Fruit fly (Drosophila melanogaster) whole organism, embryonic: ENCODE measurements around the gene Pp1alpha-96A.
A peak's percentile ranks its signal among the peaks of the same experiment; 100 is the strongest.

Source experiments
- Atf3 ChIP-seq: fragments of 200-800 bp; sonication (Bioruptor generic); optimal IDR thresholded peaks from 3 replicates; lab custom pipeline; 2016; ENCODE audit warnings: missing biosample characterization, missing genetic modification characterization
- B-H2 ChIP-seq: fragments of 200-800 bp; sonication (Bioruptor generic); optimal IDR thresholded peaks from 2 replicates; lab custom pipeline; 2018; ENCODE audit warnings: missing biosample characterization, mild to moderate bottlenecking, missing genetic modification characterization
- C15 ChIP-seq: fragments of 200-800 bp; sonication (Bioruptor generic); IDR thresholded peaks from 3 replicates; pipeline ENCODE4 v1.3.6; 2022; ENCODE audit warnings: missing biosample characterization, missing genetic modification characterization
- CG10147 ChIP-seq: fragments of 200-800 bp; sonication (Bioruptor generic); optimal IDR thresholded peaks from 2 replicates; lab custom pipeline; 2019; ENCODE audit warnings: missing biosample characterization, mild to moderate bottlenecking, missing genetic modification characterization, moderate library complexity
- CG10462 ChIP-seq: fragments of 200-800 bp; sonication (Bioruptor generic); optimal IDR thresholded peaks from 2 replicates; lab custom pipeline; 2016; ENCODE audit warnings: missing biosample characterization, missing genetic modification characterization
- CG11398 ChIP-seq: fragments of 200-800 bp; sonication (Bioruptor generic); optimal IDR thresholded peaks from 2 replicates; lab custom pipeline; 2016; ENCODE audit warnings: missing biosample characterization, missing genetic modification characterization
- CG11560 ChIP-seq: fragments of 200-800 bp; sonication (Bioruptor generic); IDR thresholded peaks from 3 replicates; pipeline ENCODE4 v1.3.6; 2022; ENCODE audit warnings: missing biosample characterization, missing genetic modification characterization
- CG13296 ChIP-seq: fragments of 200-800 bp; sonication (Bioruptor generic); optimal IDR thresholded peaks from 3 replicates; lab custom pipeline; 2018; ENCODE audit warnings: missing biosample characterization, mild to moderate bottlenecking, missing genetic modification characterization
- CG13424 ChIP-seq: fragments of 200-800 bp; sonication (Bioruptor generic); optimal IDR thresholded peaks from 2 replicates; lab custom pipeline; 2019; ENCODE audit warnings: missing biosample characterization, mild to moderate bottlenecking, missing genetic modification characterization, moderate library complexity
- CG17568 ChIP-seq: fragments of 200-800 bp; sonication (Bioruptor generic); optimal IDR thresholded peaks from 2 replicates; lab custom pipeline; 2018; ENCODE audit warnings: missing biosample characterization, mild to moderate bottlenecking, missing genetic modification characterization, moderate library complexity
- CG17802 ChIP-seq: fragments of 200-800 bp; sonication (Bioruptor generic); optimal IDR thresholded peaks from 2 replicates; lab custom pipeline; 2018; ENCODE audit warnings: missing biosample characterization, mild to moderate bottlenecking, missing genetic modification characterization, moderate library complexity
- CG1792 ChIP-seq: fragments of 200-800 bp; sonication (Bioruptor generic); optimal IDR thresholded peaks from 2 replicates; lab custom pipeline; 2016; ENCODE audit warnings: missing biosample characterization, missing genetic modification characterization
- CG2889 ChIP-seq: fragments of 200-800 bp; sonication (Bioruptor generic); IDR thresholded peaks from 3 replicates; pipeline ENCODE4 v1.3.6; 2022; ENCODE audit warnings: missing biosample characterization, missing genetic modification characterization
- CG4282 ChIP-seq: fragments of 200-800 bp; sonication (Bioruptor generic); optimal IDR thresholded peaks from 2 replicates; lab custom pipeline; 2016; ENCODE audit warnings: missing biosample characterization, missing genetic modification characterization
- CG4360 ChIP-seq: fragments of 200-800 bp; sonication (Bioruptor generic); IDR thresholded peaks from 2 replicates; pipeline ENCODE4 v1.3.6; 2022; ENCODE audit warnings: missing biosample characterization, missing genetic modification characterization
- CG4404 ChIP-seq: fragments of 200-800 bp; sonication (Bioruptor generic); IDR thresholded peaks from 2 replicates; pipeline ENCODE4 v1.3.6; 2022; ENCODE audit warnings: missing biosample characterization, missing genetic modification characterization
- CG4617 ChIP-seq: fragments of 200-800 bp; sonication (Bioruptor generic); optimal IDR thresholded peaks from 3 replicates; lab custom pipeline; 2016; ENCODE audit warnings: missing biosample characterization, missing genetic modification characterization, borderline replicate concordance
- CG6272 ChIP-seq: fragments of 200-800 bp; sonication (Bioruptor generic); IDR thresholded peaks from 2 replicates; pipeline ENCODE4 v1.3.6; 2022; ENCODE audit warnings: missing biosample characterization, missing genetic modification characterization
- CG6654 ChIP-seq: fragments of 200-800 bp; sonication (Bioruptor generic); optimal IDR thresholded peaks from 2 replicates; lab custom pipeline; 2017; ENCODE audit warnings: missing biosample characterization, mild to moderate bottlenecking, missing genetic modification characterization
- CG6683 ChIP-seq: fragments of 200-800 bp; sonication (Bioruptor generic); optimal IDR thresholded peaks from 2 replicates; lab custom pipeline; 2017; ENCODE audit warnings: missing biosample characterization, mild to moderate bottlenecking, missing genetic modification characterization, missing genetic modification reagents
- CG8281 ChIP-seq: fragments of 200-800 bp; sonication (Bioruptor generic); optimal IDR thresholded peaks from 2 replicates; lab custom pipeline; 2018; ENCODE audit warnings: missing biosample characterization, mild to moderate bottlenecking, missing genetic modification characterization, moderate library complexity
- CG9609 ChIP-seq: fragments of 200-800 bp; sonication (Bioruptor generic); optimal IDR thresholded peaks from 3 replicates; lab custom pipeline; 2016; ENCODE audit warnings: missing biosample characterization, missing genetic modification characterization
- CG9876 ChIP-seq: fragments of 200-800 bp; sonication (Bioruptor generic); optimal IDR thresholded peaks from 2 replicates; lab custom pipeline; 2016; ENCODE audit warnings: missing biosample characterization, missing genetic modification characterization
- D19A ChIP-seq: fragments of 200-800 bp; optimal IDR thresholded peaks from 3 replicates; lab custom pipeline; 2019; ENCODE audit warnings: missing biosample characterization, mild to moderate bottlenecking, missing genetic modification characterization, moderate library complexity
- Deaf1 ChIP-seq: fragments of 200-800 bp; optimal IDR thresholded peaks from 3 replicates; lab custom pipeline; 2019; ENCODE audit warnings: missing biosample characterization, mild to moderate bottlenecking, missing genetic modification characterization, moderate library complexity
- Doc3 ChIP-seq: fragments of 200-800 bp; sonication (Bioruptor generic); IDR thresholded peaks from 3 replicates; pipeline ENCODE4 v1.3.6; 2022; ENCODE audit warnings: missing biosample characterization, missing genetic modification characterization; ENCODE audit not compliant: partially characterized antibody
- Dp ChIP-seq: fragments of 200-800 bp; sonication (Bioruptor generic); optimal IDR thresholded peaks from 2 replicates; lab custom pipeline; 2018; ENCODE audit warnings: missing biosample characterization, mild to moderate bottlenecking, missing genetic modification characterization, moderate library complexity
- E2f1 ChIP-seq: fragments of 200-800 bp; sonication (Bioruptor generic); IDR thresholded peaks from 2 replicates; pipeline ENCODE4 v1.3.6; 2022; ENCODE audit warnings: missing biosample characterization, missing genetic modification characterization
- E2f2 ChIP-seq: fragments of 200-800 bp; sonication (Bioruptor generic); IDR thresholded peaks from 2 replicates; pipeline ENCODE4 v1.3.6; 2022; ENCODE audit warnings: missing biosample characterization, missing genetic modification characterization
- Fer1 ChIP-seq: fragments of 200-800 bp; sonication (Bioruptor generic); optimal IDR thresholded peaks from 2 replicates; lab custom pipeline; 2017; ENCODE audit warnings: missing biosample characterization, mild to moderate bottlenecking, missing genetic modification characterization
- Gug ChIP-seq: fragments of 200-800 bp; sonication (Bioruptor generic); IDR thresholded peaks from 4 replicates; pipeline ENCODE4 v1.3.6; 2022; ENCODE audit warnings: missing biosample characterization, missing genetic modification characterization
- Hand ChIP-seq: fragments of 200-800 bp; sonication (Bioruptor generic); optimal IDR thresholded peaks from 2 replicates; lab custom pipeline; 2017; ENCODE audit warnings: mild to moderate bottlenecking, missing biosample characterization, missing genetic modification reagents, missing genetic modification characterization
- Hr3 ChIP-seq: fragments of 200-800 bp; sonication (Bioruptor generic); optimal IDR thresholded peaks from 3 replicates; lab custom pipeline; 2016; ENCODE audit warnings: missing biosample characterization, missing genetic modification characterization
- Hsf ChIP-seq: fragments of 200-800 bp; sonication (Bioruptor generic); optimal IDR thresholded peaks from 3 replicates; lab custom pipeline; 2016; ENCODE audit warnings: missing biosample characterization, missing genetic modification characterization
- NC2β ChIP-seq: fragments of 200-800 bp; sonication (Bioruptor generic); optimal IDR thresholded peaks from 2 replicates; lab custom pipeline; 2016; ENCODE audit warnings: missing biosample characterization, missing genetic modification characterization
- Opbp ChIP-seq: fragments of 200-800 bp; sonication (Bioruptor generic); IDR thresholded peaks from 3 replicates; pipeline ENCODE4 v1.3.6; 2022; ENCODE audit warnings: missing biosample characterization, missing genetic modification characterization; ENCODE audit not compliant: partially characterized antibody
- Pdp1 ChIP-seq, 2 experiments: fragments of 200-800 bp; sonication (Bioruptor generic); optimal IDR thresholded peaks; 3 replicates each; lab custom pipeline; 2016; ENCODE audit warnings: missing biosample characterization in 2 of 2, missing genetic modification characterization in 2 of 2, mild to moderate bottlenecking in 1 of 2, moderate library complexity in 1 of 2
- Six4 ChIP-seq: fragments of 200-800 bp; sonication (Bioruptor generic); optimal IDR thresholded peaks from 2 replicates; lab custom pipeline; 2016; ENCODE audit warnings: missing biosample characterization, missing genetic modification characterization
- Sry-β ChIP-seq: fragments of 200-800 bp; sonication (Bioruptor generic); optimal IDR thresholded peaks from 2 replicates; lab custom pipeline; 2018; ENCODE audit warnings: missing biosample characterization, mild to moderate bottlenecking, missing genetic modification characterization, moderate library complexity
- aop ChIP-seq: fragments of 200-800 bp; sonication (Bioruptor generic); IDR thresholded peaks from 2 replicates; pipeline ENCODE4 v1.3.6; 2022; ENCODE audit warnings: missing biosample characterization, missing genetic modification characterization
- bbx ChIP-seq: fragments of 200-800 bp; sonication (Bioruptor generic); IDR thresholded peaks from 2 replicates; pipeline ENCODE4 v1.3.6; 2022; ENCODE audit warnings: missing biosample characterization, missing genetic modification characterization; ENCODE audit not compliant: partially characterized antibody
- gfzf ChIP-seq: fragments of 200-800 bp; sonication (Bioruptor generic); optimal IDR thresholded peaks from 2 replicates; lab custom pipeline; 2016; ENCODE audit warnings: missing biosample characterization, mild to moderate bottlenecking, missing genetic modification characterization, moderate library complexity
- lilli ChIP-seq: fragments of 200-800 bp; sonication (Bioruptor generic); optimal IDR thresholded peaks from 3 replicates; lab custom pipeline; 2016; ENCODE audit warnings: missing biosample characterization, missing genetic modification characterization
- mirr ChIP-seq: fragments of 200-800 bp; sonication (Bioruptor generic); optimal IDR thresholded peaks from 3 replicates; lab custom pipeline; 2018; ENCODE audit warnings: missing biosample characterization, mild to moderate bottlenecking, missing genetic modification characterization
- nerfin-1 ChIP-seq: fragments of 200-800 bp; sonication (Bioruptor generic); optimal IDR thresholded peaks from 3 replicates; lab custom pipeline; 2019; ENCODE audit warnings: missing biosample characterization, mild to moderate bottlenecking, missing genetic modification characterization, moderate library complexity
- oc ChIP-seq: fragments of 200-800 bp; sonication (Bioruptor generic); optimal IDR thresholded peaks from 2 replicates; lab custom pipeline; 2018; ENCODE audit warnings: missing biosample characterization, mild to moderate bottlenecking, missing genetic modification characterization, moderate library complexity
- scrt ChIP-seq: fragments of 200-800 bp; sonication (Bioruptor generic); optimal IDR thresholded peaks from 2 replicates; lab custom pipeline; 2018; ENCODE audit warnings: missing biosample characterization, mild to moderate bottlenecking, missing genetic modification characterization, moderate library complexity
- toy ChIP-seq: fragments of 200-800 bp; sonication (Bioruptor generic); IDR thresholded peaks from 2 replicates; pipeline ENCODE4 v1.3.6; 2022; ENCODE audit warnings: missing biosample characterization, missing genetic modification characterization
- vfl ChIP-seq: fragments of 200-800 bp; sonication (Bioruptor generic); optimal IDR thresholded peaks from 2 replicates; lab custom pipeline; 2016; ENCODE audit warnings: missing biosample characterization, missing genetic modification characterization
- zen ChIP-seq: fragments of 200-800 bp; sonication (Bioruptor generic); optimal IDR thresholded peaks from 3 replicates; lab custom pipeline; 2018; ENCODE audit warnings: missing biosample characterization, mild to moderate bottlenecking, missing genetic modification characterization, moderate library complexity

Gene Pp1alpha-96A

dm6 chr3R:24557020-24557465 is 39.0 kb downstream of the Pp1alpha-96A start (continued):
- TF ChIP-seq CG6683 (GFP tag; lab: Kevin White, UChicago), result no peak
- TF ChIP-seq vfl (GFP tag; lab: Kevin White, UChicago), result peak; percentile 21
- TF ChIP-seq Dp (GFP tag; lab: Kevin White, UChicago), result peak; percentile 18
- peak; percentile 73; the same call in 3 of the 4 replicates for TF ChIP-seq Gug (GFP tag; lab: Robert Waterston, UW)
- TF ChIP-seq nerfin-1 (tag; lab: Kevin White, UChicago), result peak; percentile 37
- TF ChIP-seq NC2β (GFP tag; lab: Kevin White, UChicago), result peak; percentile 69
- no peak; the same call in 1 of the 2 replicates for TF ChIP-seq CG6272 (GFP tag; lab: Robert Waterston, UW)
- no peak for TF ChIP-seq CG4404 (GFP tag; lab: Robert Waterston, UW)
- TF ChIP-seq Doc3, result no peak
- no peak for TF ChIP-seq Hand
- TF ChIP-seq B-H2 (GFP tag; lab: Kevin White, UChicago), result peak; percentile 76
- TF ChIP-seq CG11398 (GFP tag; lab: Kevin White, UChicago), result peak; percentile 54
- TF ChIP-seq CG4282 (GFP tag; lab: Kevin White, UChicago), result peak; percentile 52
- no peak for TF ChIP-seq CG11560
- TF ChIP-seq Sry-β (GFP tag; lab: Kevin White, UChicago), result no peak
- TF ChIP-seq Hr3 (GFP tag; lab: Kevin White, UChicago), result peak; percentile 64
- TF ChIP-seq scrt (GFP tag; lab: Kevin White, UChicago), result no peak
- TF ChIP-seq gfzf (GFP tag; lab: Kevin White, UChicago), result peak; percentile 12
- peak; percentile 27; the same call in 1 of the 2 replicates for TF ChIP-seq E2f2 (GFP tag; lab: Robert Waterston, UW)
- TF ChIP-seq bbx (GFP tag; lab: Robert Waterston, UW), result peak; percentile 96
- peak; percentile 44; the same call in 1 of the 2 replicates for TF ChIP-seq CG4360 (GFP tag; lab: Robert Waterston, UW)
- peak; percentile 15 for TF ChIP-seq CG17568
- TF ChIP-seq CG6654 (GFP tag; lab: Kevin White, UChicago), result no peak
- TF ChIP-seq lilli (GFP tag; lab: Kevin White, UChicago), result peak; percentile 79
- TF ChIP-seq CG13296 (GFP tag; lab: Kevin White, UChicago), result peak; percentile 4
- TF ChIP-seq Deaf1 (tag; lab: Kevin White, UChicago), result peak; percentile 4
- peak; percentile 35 to 92 for TF ChIP-seq Pdp1 (GFP tag; optimal IDR thresholded peaks at IDR 0.05; lab: Kevin White, UChicago)
- peak; percentile 66 for TF ChIP-seq Atf3 (GFP tag; lab: Kevin White, UChicago)
- peak; percentile 49 for TF ChIP-seq CG13424
- TF ChIP-seq aop (GFP tag; lab: Robert Waterston, UW), result no peak
- peak; percentile 83 for TF ChIP-seq Hsf (GFP tag; lab: Kevin White, UChicago)
- no peak for TF ChIP-seq C15 (GFP tag; lab: Robert Waterston, UW)
- TF ChIP-seq CG10462 (GFP tag; lab: Kevin White, UChicago), result no peak
- TF ChIP-seq E2f1, result no peak
- TF ChIP-seq CG9609, result peak; percentile 61
- no peak for TF ChIP-seq toy
- peak; percentile 50 for TF ChIP-seq CG4617 (GFP tag; lab: Kevin White, UChicago)
- TF ChIP-seq D19A (tag; lab: Kevin White, UChicago), result peak; percentile 36
- no peak for TF ChIP-seq oc
- TF ChIP-seq zen (tag; lab: Kevin White, UChicago), result peak; percentile 66
- peak; percentile 54 for TF ChIP-seq CG9876 (GFP tag; lab: Kevin White, UChicago)
- no peak for TF ChIP-seq Six4 (GFP tag; lab: Kevin White, UChicago)
- TF ChIP-seq CG2889 (GFP tag; lab: Robert Waterston, UW), result no peak
- no peak for TF ChIP-seq CG1792
- no peak for TF ChIP-seq CG10147
- TF ChIP-seq Fer1 (GFP tag; lab: Kevin White, UChicago), result peak; percentile 59
- no peak for TF ChIP-seq CG17802
- TF ChIP-seq mirr (GFP tag; lab: Kevin White, UChicago), result no peak
- TF ChIP-seq Opbp (GFP tag; lab: Robert Waterston, UW), result peak; percentile 92; the same call in 2 of the 3 replicates
- no peak for TF ChIP-seq CG8281 (tag; lab: Kevin White, UChicago)
